Fruit fly (Drosophila melanogaster) whole organism, embryonic: Measurements from ENCODE around the gene CG33946.

Experiments used
- Bdp1 ChIP-seq: fragments of 200-800 bp; sonication (Bioruptor generic); optimal IDR thresholded peaks from 3 replicates; lab custom pipeline; 2016; ENCODE audit warnings: missing biosample characterization, missing genetic modification characterization
- Bgb ChIP-seq: fragments of 200-800 bp; sonication (Bioruptor generic); IDR thresholded peaks from 2 replicates; pipeline ENCODE4 v1.3.6; 2022; ENCODE audit warnings: missing biosample characterization, missing genetic modification characterization; ENCODE audit not compliant: partially characterized antibody
- CG10366 ChIP-seq: fragments of 200-800 bp; sonication (Bioruptor generic); IDR thresholded peaks from 2 replicates; pipeline ENCODE4 v1.3.6; 2022; ENCODE audit warnings: missing biosample characterization, missing genetic modification characterization
- CG10979 ChIP-seq: fragments of 200-800 bp; sonication (Bioruptor generic); optimal IDR thresholded peaks from 2 replicates; lab custom pipeline; 2018; ENCODE audit warnings: missing biosample characterization, mild to moderate bottlenecking, missing genetic modification characterization, moderate library complexity
- CG11093 ChIP-seq: fragments of 200-800 bp; sonication (Bioruptor generic); IDR thresholded peaks from 3 replicates; pipeline ENCODE4 v1.3.6; 2022; ENCODE audit warnings: missing biosample characterization, missing genetic modification characterization
- CG12391 ChIP-seq: fragments of 200-800 bp; sonication (Bioruptor generic); optimal IDR thresholded peaks from 3 replicates; lab custom pipeline; 2018; ENCODE audit warnings: missing biosample characterization, mild to moderate bottlenecking, missing genetic modification characterization, moderate library complexity
- CG13296 ChIP-seq: fragments of 200-800 bp; sonication (Bioruptor generic); optimal IDR thresholded peaks from 3 replicates; lab custom pipeline; 2018; ENCODE audit warnings: missing biosample characterization, mild to moderate bottlenecking, missing genetic modification characterization
- CG14441 ChIP-seq: fragments of 200-800 bp; sonication (Bioruptor generic); IDR thresholded peaks from 2 replicates; pipeline ENCODE4 v1.3.6; 2022; ENCODE audit warnings: missing biosample characterization, missing genetic modification characterization
- CG17186 ChIP-seq: fragments of 200-800 bp; sonication (Bioruptor generic); optimal IDR thresholded peaks from 3 replicates; lab custom pipeline; 2017; ENCODE audit warnings: missing biosample characterization, missing genetic modification reagents, missing genetic modification characterization
- CG17802 ChIP-seq: fragments of 200-800 bp; sonication (Bioruptor generic); optimal IDR thresholded peaks from 2 replicates; lab custom pipeline; 2018; ENCODE audit warnings: missing biosample characterization, mild to moderate bottlenecking, missing genetic modification characterization, moderate library complexity
- CG18476 ChIP-seq: fragments of 200-800 bp; sonication (Bioruptor generic); optimal IDR thresholded peaks from 2 replicates; lab custom pipeline; 2016; ENCODE audit warnings: missing biosample characterization, mild to moderate bottlenecking, missing genetic modification characterization
- CG2129 ChIP-seq: fragments of 200-800 bp; sonication (Bioruptor generic); IDR thresholded peaks from 2 replicates; pipeline ENCODE4 v1.3.6; 2022; ENCODE audit warnings: missing biosample characterization, missing genetic modification characterization; ENCODE audit not compliant: partially characterized antibody
- CG31388 ChIP-seq: fragments of 200-800 bp; sonication (Bioruptor generic); optimal IDR thresholded peaks from 2 replicates; lab custom pipeline; 2016; ENCODE audit warnings: missing biosample characterization, missing genetic modification characterization
- CG32767 ChIP-seq: fragments of 200-800 bp; sonication (Bioruptor generic); IDR thresholded peaks from 2 replicates; pipeline ENCODE4 v1.3.6; 2022; ENCODE audit warnings: missing biosample characterization, missing genetic modification characterization
- CG34224 ChIP-seq: fragments of 200-800 bp; sonication (Bioruptor generic); IDR thresholded peaks from 3 replicates; pipeline ENCODE4 v1.3.6; 2022; ENCODE audit warnings: missing biosample characterization, missing genetic modification characterization; ENCODE audit not compliant: partially characterized antibody
- CG6272 ChIP-seq: fragments of 200-800 bp; sonication (Bioruptor generic); IDR thresholded peaks from 2 replicates; pipeline ENCODE4 v1.3.6; 2022; ENCODE audit warnings: missing biosample characterization, missing genetic modification characterization
- CG6813 ChIP-seq: fragments of 200-800 bp; sonication (Bioruptor generic); optimal IDR thresholded peaks from 2 replicates; lab custom pipeline; 2017; ENCODE audit warnings: missing biosample characterization, missing genetic modification characterization, mild to moderate bottlenecking, moderate library complexity, missing genetic modification reagents
- CG6854 ChIP-seq: fragments of 200-800 bp; sonication (Bioruptor generic); optimal IDR thresholded peaks from 3 replicates; lab custom pipeline; 2017; ENCODE audit warnings: missing biosample characterization, mild to moderate bottlenecking, missing genetic modification characterization
- CG7745 ChIP-seq: fragments of 200-800 bp; sonication (Bioruptor generic); optimal IDR thresholded peaks from 2 replicates; lab custom pipeline; 2018; ENCODE audit warnings: missing biosample characterization, mild to moderate bottlenecking, missing genetic modification characterization, moderate library complexity
- CG7786 ChIP-seq: fragments of 200-800 bp; sonication (Bioruptor generic); optimal IDR thresholded peaks from 2 replicates; lab custom pipeline; 2016; ENCODE audit warnings: missing biosample characterization, missing genetic modification characterization
- CG7839 ChIP-seq: fragments of 200-800 bp; sonication (Bioruptor generic); optimal IDR thresholded peaks from 3 replicates; lab custom pipeline; 2018; ENCODE audit warnings: missing biosample characterization, mild to moderate bottlenecking, missing genetic modification characterization, moderate library complexity
- CG8089 ChIP-seq: fragments of 200-800 bp; sonication (Bioruptor generic); optimal IDR thresholded peaks from 3 replicates; lab custom pipeline; 2016; ENCODE audit warnings: missing biosample characterization, missing genetic modification characterization
- CG8290 ChIP-seq, 3 experiments: fragments of 200-800 bp; sonication (Bioruptor generic); optimal IDR thresholded peaks; 2 replicates each; lab custom pipeline; 2016 to 2019; ENCODE audit warnings: missing biosample characterization in 3 of 3, missing genetic modification characterization in 3 of 3, mild to moderate bottlenecking in 2 of 3, moderate library complexity in 1 of 3
- CkIIα-i1 ChIP-seq: fragments of 200-800 bp; sonication (Bioruptor generic); IDR thresholded peaks from 2 replicates; pipeline ENCODE4 v1.3.6; 2022; ENCODE audit warnings: missing biosample characterization, missing genetic modification characterization
- Doc2 ChIP-seq: fragments of 200-800 bp; sonication (Bioruptor generic); IDR thresholded peaks from 2 replicates; pipeline ENCODE4 v1.3.6; 2022; ENCODE audit warnings: missing biosample characterization, missing genetic modification characterization
- Dref ChIP-seq: fragments of 200-800 bp; sonication (Bioruptor generic); IDR thresholded peaks from 2 replicates; pipeline ENCODE4 v1.3.6; 2022; ENCODE audit warnings: missing biosample characterization, missing genetic modification characterization
- Lpt ChIP-seq: fragments of >200 bp; optimal IDR thresholded peaks from 2 replicates; lab custom pipeline; 2018; ENCODE audit warnings: missing biosample characterization, missing genetic modification characterization
- Myb ChIP-seq: fragments of 200-800 bp; sonication (Bioruptor generic); optimal IDR thresholded peaks from 2 replicates; lab custom pipeline; 2016; ENCODE audit warnings: missing biosample characterization, missing genetic modification characterization
- Ptx1 ChIP-seq: fragments of 200-800 bp; sonication (Bioruptor generic); IDR thresholded peaks from 2 replicates; pipeline ENCODE4 v1.3.6; 2022; ENCODE audit warnings: missing biosample characterization, missing genetic modification characterization
- Ravus ChIP-seq: fragments of 200-800 bp; sonication (Bioruptor generic); IDR thresholded peaks from 2 replicates; pipeline ENCODE4 v1.3.6; 2022; ENCODE audit warnings: missing biosample characterization, missing genetic modification characterization
- Trl ChIP-seq, 3 experiments: fragments of >200 bp in 2 of 3; fragments of 200-800 bp in 1 of 3; sonication (Bioruptor generic) in 1 of 3; optimal IDR thresholded peaks; 2 replicates in 1 of 3; 3 replicates in 2 of 3; lab custom pipeline; 2016 to 2017; ENCODE audit warnings: missing biosample characterization in 1 of 3, missing genetic modification characterization in 1 of 3
- Vsx1 ChIP-seq: fragments of 200-800 bp; sonication (Bioruptor generic); optimal IDR thresholded peaks from 2 replicates; lab custom pipeline; 2017; ENCODE audit warnings: missing biosample characterization, mild to moderate bottlenecking, missing genetic modification characterization, missing genetic modification reagents
- ab ChIP-seq: fragments of 200-800 bp; sonication (Bioruptor generic); optimal IDR thresholded peaks from 2 replicates; lab custom pipeline; 2016; ENCODE audit warnings: missing biosample characterization, missing genetic modification characterization
- bab2 ChIP-seq: fragments of 200-800 bp; sonication (Bioruptor generic); optimal IDR thresholded peaks from 2 replicates; lab custom pipeline; 2016; ENCODE audit warnings: missing biosample characterization, missing genetic modification characterization
- bbx ChIP-seq: fragments of 200-800 bp; sonication (Bioruptor generic); IDR thresholded peaks from 2 replicates; pipeline ENCODE4 v1.3.6; 2022; ENCODE audit warnings: missing biosample characterization, missing genetic modification characterization; ENCODE audit not compliant: partially characterized antibody
- bowl ChIP-seq: fragments of 200-800 bp; sonication (Bioruptor generic); IDR thresholded peaks from 2 replicates; pipeline ENCODE4 v1.3.6; 2022; ENCODE audit warnings: missing biosample characterization, missing genetic modification characterization
- cg ChIP-seq: fragments of 200-800 bp; sonication (Bioruptor generic); optimal IDR thresholded peaks from 3 replicates; lab custom pipeline; 2019; ENCODE audit warnings: missing biosample characterization, mild to moderate bottlenecking, missing genetic modification characterization, moderate library complexity
- chif ChIP-seq, 2 experiments: fragments of 200-800 bp; sonication (Bioruptor generic); optimal IDR thresholded peaks; 3 replicates each; lab custom pipeline; 2016; ENCODE audit warnings: missing biosample characterization in 2 of 2, missing genetic modification characterization in 2 of 2
- danr ChIP-seq: fragments of 200-800 bp; sonication (Bioruptor generic); IDR thresholded peaks from 2 replicates; pipeline ENCODE4 v1.3.6; 2022; ENCODE audit warnings: missing biosample characterization, missing genetic modification characterization
- exex ChIP-seq: fragments of 200-800 bp; sonication (Bioruptor generic); optimal IDR thresholded peaks from 4 replicates; lab custom pipeline; 2018; ENCODE audit warnings: missing biosample characterization, mild to moderate bottlenecking, missing genetic modification characterization, moderate library complexity
- fru ChIP-seq: fragments of >200 bp; optimal IDR thresholded peaks from 2 replicates; lab custom pipeline; 2017
- inv ChIP-seq: fragments of 200-800 bp; sonication (Bioruptor generic); IDR thresholded peaks from 2 replicates; pipeline ENCODE4 v1.3.6; 2022; ENCODE audit warnings: missing biosample characterization, missing genetic modification characterization; ENCODE audit not compliant: partially characterized antibody
- lmd ChIP-seq: fragments of 200-800 bp; sonication (Bioruptor generic); IDR thresholded peaks from 2 replicates; pipeline ENCODE4 v1.3.6; 2022; ENCODE audit warnings: missing biosample characterization, missing genetic modification characterization
- nerfin-2 ChIP-seq: fragments of 200-800 bp; sonication (Bioruptor generic); IDR thresholded peaks from 2 replicates; pipeline ENCODE4 v1.3.6; 2022; ENCODE audit warnings: missing biosample characterization, missing genetic modification characterization; ENCODE audit not compliant: partially characterized antibody
- org-1 ChIP-seq: fragments of 200-800 bp; sonication (Bioruptor generic); optimal IDR thresholded peaks from 2 replicates; lab custom pipeline; 2017; ENCODE audit warnings: missing biosample characterization, missing genetic modification characterization
- pita ChIP-seq: fragments of 200-800 bp; sonication (Bioruptor generic); optimal IDR thresholded peaks from 2 replicates; lab custom pipeline; 2017; ENCODE audit warnings: missing biosample characterization, mild to moderate bottlenecking, missing genetic modification characterization
- sr ChIP-seq: fragments of 200-800 bp; sonication (Bioruptor generic); IDR thresholded peaks from 3 replicates; pipeline ENCODE4 v1.3.6; 2022; ENCODE audit warnings: missing biosample characterization, missing genetic modification characterization
- stc ChIP-seq: fragments of 200-800 bp; sonication (Bioruptor generic); IDR thresholded peaks from 2 replicates; pipeline ENCODE4 v1.3.6; 2022; ENCODE audit warnings: missing biosample characterization, missing genetic modification characterization
- tap ChIP-seq: fragments of 200-800 bp; optimal IDR thresholded peaks from 3 replicates; lab custom pipeline; 2019; ENCODE audit warnings: missing biosample characterization, mild to moderate bottlenecking, missing genetic modification characterization, moderate library complexity
- trem ChIP-seq: fragments of 200-800 bp; optimal IDR thresholded peaks from 3 replicates; lab custom pipeline; 2019; ENCODE audit warnings: missing biosample characterization, mild to moderate bottlenecking, missing genetic modification characterization, moderate library complexity
- zen2 ChIP-seq: fragments of 200-800 bp; sonication (Bioruptor generic); IDR thresholded peaks from 3 replicates; pipeline ENCODE4 v1.3.6; 2022; ENCODE audit warnings: missing biosample characterization, missing genetic modification characterization; ENCODE audit not compliant: partially characterized antibody

The CG33946 gene

DNA sequence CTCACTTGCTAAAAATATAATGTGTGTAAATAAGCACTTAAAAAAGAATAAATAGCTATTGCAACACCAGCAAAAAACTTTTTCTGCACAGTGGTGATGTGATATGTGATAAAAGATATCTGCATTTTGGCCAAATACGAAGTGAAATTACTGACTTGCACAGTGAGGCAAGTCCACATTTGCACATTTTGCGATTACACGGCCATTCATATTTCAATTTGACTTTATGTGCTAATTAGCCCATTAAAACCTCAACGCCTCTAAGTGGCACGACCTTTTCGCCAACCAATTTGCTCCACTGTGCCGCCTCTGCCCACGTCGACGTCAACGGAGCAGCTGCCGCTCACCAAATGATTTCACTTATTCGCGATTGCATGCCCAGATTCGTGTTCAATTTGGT is at the start of gene CG33946 (continued):
- TF ChIP-seq pita: no peak
- no peak for TF ChIP-seq Lpt (GFP tag; lab: Kevin White, UChicago)
- TF ChIP-seq bab2 (GFP tag; lab: Kevin White, UChicago): no peak
- TF ChIP-seq bbx (GFP tag; lab: Robert Waterston, UW): no peak
- no peak for TF ChIP-seq Bdp1 (GFP tag; lab: Kevin White, UChicago)
- TF ChIP-seq exex (tag; lab: Kevin White, UChicago): no peak
- TF ChIP-seq Trl (optimal IDR thresholded peaks at IDR 0.05; lab: Kevin White, UChicago): no peak
- TF ChIP-seq Trl (GFP tag; optimal IDR thresholded peaks at IDR 0.05; lab: Kevin White, UChicago): no peak
- no peak for TF ChIP-seq CG8290 (GFP tag; optimal IDR thresholded peaks at IDR 0.05; lab: Kevin White, UChicago)
- TF ChIP-seq CG8290 (tag; optimal IDR thresholded peaks at IDR 0.05; lab: Kevin White, UChicago): peak in 1 of 2 experiments; percentile 0
- TF ChIP-seq CG17186: no peak
- no peak for TF ChIP-seq org-1 (GFP tag; lab: Kevin White, UChicago)
- TF ChIP-seq ab: no peak
- TF ChIP-seq Dref (GFP tag; lab: Robert Waterston, UW): no peak
- no peak for TF ChIP-seq CG32767 (GFP tag; lab: Robert Waterston, UW)
- TF ChIP-seq nerfin-2 (GFP tag; lab: Robert Waterston, UW): no peak
- peak; percentile 61 for TF ChIP-seq stc (GFP tag; lab: Robert Waterston, UW)
- peak; percentile 61 for TF ChIP-seq lmd (GFP tag; lab: Robert Waterston, UW)
- TF ChIP-seq sr (GFP tag; lab: Robert Waterston, UW): no peak
- TF ChIP-seq CG8089 (GFP tag; lab: Kevin White, UChicago): peak; percentile 0
- no peak for TF ChIP-seq CG12391 (tag; lab: Kevin White, UChicago)
- no peak for TF ChIP-seq CG31388 (GFP tag; lab: Kevin White, UChicago)
- TF ChIP-seq CG2129 (GFP tag; lab: Robert Waterston, UW): no peak
- no peak for TF ChIP-seq CG10366 (GFP tag; lab: Robert Waterston, UW)
- no peak for TF ChIP-seq CG34224 (GFP tag; lab: Robert Waterston, UW)
- TF ChIP-seq Vsx1: no peak
- no peak for TF ChIP-seq CG17802 (tag; lab: Kevin White, UChicago)
- no peak for TF ChIP-seq Myb (GFP tag; lab: Kevin White, UChicago)
- no peak for TF ChIP-seq trem (tag; lab: Kevin White, UChicago)
- TF ChIP-seq Ptx1 (GFP tag; lab: Robert Waterston, UW): 0 out of 2 replicates have a peak, but pooled peaks have one; percentile 20
- peak; percentile 20 to 50 for TF ChIP-seq chif (GFP tag; optimal IDR thresholded peaks at IDR 0.05; lab: Kevin White, UChicago)
- TF ChIP-seq CG10979 (tag; lab: Kevin White, UChicago): peak; percentile 20
- TF ChIP-seq CG11093 (GFP tag; lab: Robert Waterston, UW): no peak
- no peak for TF ChIP-seq CkIIα-i1
- TF ChIP-seq Doc2 (GFP tag; lab: Robert Waterston, UW): no peak
- no peak for TF ChIP-seq fru (lab: Kevin White, UChicago)
- TF ChIP-seq CG7745 (tag; lab: Kevin White, UChicago): no peak
- TF ChIP-seq CG13296 (GFP tag; lab: Kevin White, UChicago): no peak
- peak; percentile 57 for TF ChIP-seq CG14441 (GFP tag; lab: Robert Waterston, UW)
- TF ChIP-seq CG7839 (tag; lab: Kevin White, UChicago): no peak
- TF ChIP-seq CG6854: no peak
- no peak for TF ChIP-seq Ravus (GFP tag; lab: Robert Waterston, UW)
- no peak for TF ChIP-seq CG18476 (GFP tag; lab: Kevin White, UChicago)
- no peak for TF ChIP-seq cg (GFP tag; lab: Kevin White, UChicago)
- TF ChIP-seq tap (tag; lab: Kevin White, UChicago): no peak
- TF ChIP-seq danr: 0 out of 2 replicates have a peak, but pooled peaks have one; percentile 15
- TF ChIP-seq zen2: no peak
- no peak for TF ChIP-seq CG6813 (GFP tag; lab: Kevin White, UChicago)
- no peak for TF ChIP-seq CG7786 (GFP tag; lab: Kevin White, UChicago)
- no peak for TF ChIP-seq Bgb
- no peak for TF ChIP-seq CG6272 (GFP tag; lab: Robert Waterston, UW)
- TF ChIP-seq bowl: no peak
- no peak for TF ChIP-seq inv (GFP tag; lab: Robert Waterston, UW)
